Fruit fly (Drosophila melanogaster) whole organism, pupa: ENCODE measurements around the gene CG9547.

Experiments used
- CG12605 ChIP-seq: fragments of 200-800 bp; sonication (Bioruptor generic); IDR thresholded peaks from 2 replicates; pipeline ENCODE4 v1.3.6; 2022; ENCODE audit warnings: missing biosample characterization, missing genetic modification characterization
- CG8301 ChIP-seq: fragments of 200-800 bp; sonication (Bioruptor generic); optimal IDR thresholded peaks from 2 replicates; lab custom pipeline; 2018; ENCODE audit warnings: missing biosample characterization, mild to moderate bottlenecking, missing genetic modification characterization

- no peak for TF ChIP-seq CG8301 (tag; lab: Kevin White, UChicago)
- no peak for TF ChIP-seq CG12605 (GFP tag; lab: Robert Waterston, UW)
These were observed 41.8 kb upstream of the CG9547 start for dm6 chr2L:6536044-6536581.
